Fruit fly (Drosophila melanogaster): ENCODE results near the gene CG14439.

- TF ChIP-seq fru (GFP tag; optimal IDR thresholded peaks at IDR 0.05) (no peak), Dif (GFP tag; optimal IDR thresholded peaks at IDR 0.05; ENCODE audit: partially characterized antibody) (no peak), CG9705 (GFP tag; optimal IDR thresholded peaks at IDR 0.05) (no peak), dsf (GFP tag; optimal IDR thresholded peaks at IDR 0.05; ENCODE audit: borderline replicate concordance) (no peak), psq (GFP tag; optimal IDR thresholded peaks at IDR 0.05) (no peak), Sp1 (GFP tag; optimal IDR thresholded peaks at IDR 0.05) (no peak)
Measured at dm6 chrX:6792891-6793290, 45.5 kb downstream of the CG14439 start.
